Worm (Caenorhabditis elegans) whole organism, late embryonic: ENCODE results near the gene R02F2.7.
A peak's percentile ranks its signal among the peaks of the same experiment; 100 is the strongest.

ENCODE experiments used
- C38D4.7 ChIP-seq: fragments of 200-800 bp; sonication (Bioruptor generic); optimal IDR thresholded peaks from 2 replicates; lab custom pipeline; 2018; ENCODE audit warnings: mild to moderate bottlenecking, missing genetic modification characterization, moderate library complexity, missing compliant biosample characterization
- K02D7.2 ChIP-seq: sonication (generic microtip); optimal IDR thresholded peaks from 2 replicates; lab custom pipeline; 2017; ENCODE audit warnings: mild to moderate bottlenecking, missing genetic modification characterization, missing compliant biosample characterization
- ama-1 ChIP-seq: fragments of 150-350 bp; optimal IDR thresholded peaks from 2 replicates; lab custom pipeline; 2014
- ceh-14 ChIP-seq: sonication (generic microtip); optimal IDR thresholded peaks from 2 replicates; lab custom pipeline; 2016; ENCODE audit warnings: missing genotype, missing genetic modification characterization, missing compliant biosample characterization
- ceh-24 ChIP-seq: sonication (generic microtip); optimal IDR thresholded peaks from 2 replicates; lab custom pipeline; 2016; ENCODE audit warnings: mild to moderate bottlenecking, missing genetic modification characterization, missing compliant biosample characterization
- ceh-31 ChIP-seq: sonication (generic microtip); optimal IDR thresholded peaks from 2 replicates; lab custom pipeline; 2016; ENCODE audit warnings: missing genetic modification characterization, missing compliant biosample characterization
- ceh-34 ChIP-seq: sonication (generic microtip); optimal IDR thresholded peaks from 2 replicates; lab custom pipeline; 2016; ENCODE audit warnings: mild to moderate bottlenecking, missing genetic modification characterization, missing compliant biosample characterization
- ceh-45 ChIP-seq: fragments of 200-800 bp; sonication (Bioruptor generic); IDR thresholded peaks from 2 replicates; pipeline ENCODE4 v1.3.6; 2022; ENCODE audit warnings: missing genetic modification reagents, missing genetic modification characterization, missing compliant biosample characterization
- ceh-48 ChIP-seq: sonication (generic microtip); optimal IDR thresholded peaks from 2 replicates; lab custom pipeline; 2016; ENCODE audit warnings: missing genetic modification characterization, inconsistent platforms, missing compliant biosample characterization
- ceh-9 ChIP-seq: sonication (generic microtip); optimal IDR thresholded peaks from 2 replicates; lab custom pipeline; 2016; ENCODE audit warnings: mild to moderate bottlenecking, missing genetic modification characterization, inconsistent platforms, missing compliant biosample characterization
- dmd-4 ChIP-seq: sonication (generic microtip); optimal IDR thresholded peaks from 2 replicates; lab custom pipeline; 2016; ENCODE audit warnings: borderline replicate concordance, missing genetic modification characterization, missing compliant biosample characterization
- elt-2 ChIP-seq: sonication (generic microtip); optimal IDR thresholded peaks from 2 replicates; lab custom pipeline; 2016; ENCODE audit warnings: missing genetic modification reagents, missing genetic modification characterization, missing compliant biosample characterization
- elt-4 ChIP-seq: sonication (generic microtip); optimal IDR thresholded peaks from 2 replicates; lab custom pipeline; 2016; ENCODE audit warnings: missing genetic modification characterization, missing compliant biosample characterization
- ets-4 ChIP-seq: sonication (generic microtip); optimal IDR thresholded peaks from 2 replicates; lab custom pipeline; 2016; ENCODE audit warnings: missing genetic modification characterization, missing compliant biosample characterization
- fax-1 ChIP-seq: sonication (generic microtip); optimal IDR thresholded peaks from 2 replicates; lab custom pipeline; 2016; ENCODE audit warnings: missing genotype, missing genetic modification characterization, missing compliant biosample characterization
- hlh-15 ChIP-seq: sonication (generic microtip); optimal IDR thresholded peaks from 2 replicates; lab custom pipeline; 2016; ENCODE audit warnings: missing genetic modification characterization, missing compliant biosample characterization
- hlh-30 ChIP-seq: sonication (generic microtip); optimal IDR thresholded peaks from 2 replicates; lab custom pipeline; 2017; ENCODE audit warnings: antibody characterized with exemption, missing genetic modification characterization, missing compliant biosample characterization; ENCODE audit not compliant: insufficient read depth
- hlh-6 ChIP-seq: sonication (generic microtip); optimal IDR thresholded peaks from 2 replicates; lab custom pipeline; 2016; ENCODE audit warnings: missing genotype, missing genetic modification characterization, missing compliant biosample characterization
- madf-2 ChIP-seq: sonication (generic microtip); optimal IDR thresholded peaks from 2 replicates; lab custom pipeline; 2017; ENCODE audit warnings: missing genetic modification characterization, missing compliant biosample characterization
- mec-3 ChIP-seq: sonication (generic microtip); optimal IDR thresholded peaks from 2 replicates; lab custom pipeline; 2016; ENCODE audit warnings: borderline replicate concordance, missing genetic modification characterization, missing compliant biosample characterization
- nfya-1 ChIP-seq: sonication (generic microtip); optimal IDR thresholded peaks from 2 replicates; lab custom pipeline; 2017; ENCODE audit warnings: missing genetic modification characterization, mild to moderate bottlenecking, missing compliant biosample characterization, antibody characterized with exemption, moderate library complexity
- pag-3 ChIP-seq: sonication (generic microtip); optimal IDR thresholded peaks from 2 replicates; lab custom pipeline; 2016; ENCODE audit warnings: missing compliant biosample characterization, missing genetic modification characterization, borderline replicate concordance
- pat-9 ChIP-seq: fragments of 200-800 bp; sonication (Bioruptor generic); optimal IDR thresholded peaks from 2 replicates; lab custom pipeline; 2018; ENCODE audit warnings: mild to moderate bottlenecking, missing genetic modification characterization, moderate library complexity, missing compliant biosample characterization
- pha-2 ChIP-seq: sonication (generic microtip); optimal IDR thresholded peaks from 2 replicates; lab custom pipeline; 2017; ENCODE audit warnings: mild to moderate bottlenecking, missing genetic modification characterization, missing compliant biosample characterization
- pha-4 ChIP-seq: fragments of 150-350 bp; optimal IDR thresholded peaks from 2 replicates; lab custom pipeline; 2018; ENCODE audit warnings: missing biosample characterization, missing genetic modification reagents, missing genetic modification characterization
- pros-1 ChIP-seq: fragments of 150-350 bp; optimal IDR thresholded peaks from 2 replicates; lab custom pipeline; 2014; ENCODE audit warnings: missing biosample characterization, missing genetic modification reagents, missing genetic modification characterization
- rnt-1 ChIP-seq: sonication (generic microtip); optimal IDR thresholded peaks from 2 replicates; lab custom pipeline; 2016; ENCODE audit warnings: missing genetic modification characterization, missing compliant biosample characterization
- sox-4 ChIP-seq: sonication (generic microtip); optimal IDR thresholded peaks from 2 replicates; lab custom pipeline; 2017; ENCODE audit warnings: mild to moderate bottlenecking, missing genetic modification characterization, inconsistent platforms, missing compliant biosample characterization
- syd-9 ChIP-seq: sonication (generic microtip); optimal IDR thresholded peaks from 2 replicates; lab custom pipeline; 2016; ENCODE audit warnings: mild to moderate bottlenecking, missing genetic modification characterization, moderate library complexity, missing compliant biosample characterization
- tbx-2 ChIP-seq: sonication (generic microtip); optimal IDR thresholded peaks from 2 replicates; lab custom pipeline; 2016; ENCODE audit warnings: missing genetic modification characterization, missing compliant biosample characterization
- tbx-7 ChIP-seq: sonication (generic microtip); optimal IDR thresholded peaks from 2 replicates; lab custom pipeline; 2016; ENCODE audit warnings: missing genotype, missing genetic modification characterization, missing compliant biosample characterization
- unc-3 ChIP-seq, 2 experiments: fragments of 200-800 bp in 1 of 2; sonication (Bioruptor generic) in 1 of 2; sonication (generic microtip) in 1 of 2; conservative IDR thresholded peaks in 1 of 2; optimal IDR thresholded peaks in 1 of 2; 2 replicates each; pipeline versions ENCODE4 v1.3.6 to Lab custom; 2016 to 2022; ENCODE audit warnings: missing compliant biosample characterization in 2 of 2, missing genetic modification characterization in 2 of 2, missing genetic modification reagents in 1 of 2
- unc-42 ChIP-seq: sonication (generic microtip); optimal IDR thresholded peaks from 2 replicates; lab custom pipeline; 2016; ENCODE audit warnings: missing genotype, missing genetic modification characterization, missing compliant biosample characterization
- zip-5 ChIP-seq: sonication (generic microtip); optimal IDR thresholded peaks from 2 replicates; lab custom pipeline; 2016; ENCODE audit warnings: missing genetic modification characterization, missing compliant biosample characterization

Gene R02F2.7

DNA sequence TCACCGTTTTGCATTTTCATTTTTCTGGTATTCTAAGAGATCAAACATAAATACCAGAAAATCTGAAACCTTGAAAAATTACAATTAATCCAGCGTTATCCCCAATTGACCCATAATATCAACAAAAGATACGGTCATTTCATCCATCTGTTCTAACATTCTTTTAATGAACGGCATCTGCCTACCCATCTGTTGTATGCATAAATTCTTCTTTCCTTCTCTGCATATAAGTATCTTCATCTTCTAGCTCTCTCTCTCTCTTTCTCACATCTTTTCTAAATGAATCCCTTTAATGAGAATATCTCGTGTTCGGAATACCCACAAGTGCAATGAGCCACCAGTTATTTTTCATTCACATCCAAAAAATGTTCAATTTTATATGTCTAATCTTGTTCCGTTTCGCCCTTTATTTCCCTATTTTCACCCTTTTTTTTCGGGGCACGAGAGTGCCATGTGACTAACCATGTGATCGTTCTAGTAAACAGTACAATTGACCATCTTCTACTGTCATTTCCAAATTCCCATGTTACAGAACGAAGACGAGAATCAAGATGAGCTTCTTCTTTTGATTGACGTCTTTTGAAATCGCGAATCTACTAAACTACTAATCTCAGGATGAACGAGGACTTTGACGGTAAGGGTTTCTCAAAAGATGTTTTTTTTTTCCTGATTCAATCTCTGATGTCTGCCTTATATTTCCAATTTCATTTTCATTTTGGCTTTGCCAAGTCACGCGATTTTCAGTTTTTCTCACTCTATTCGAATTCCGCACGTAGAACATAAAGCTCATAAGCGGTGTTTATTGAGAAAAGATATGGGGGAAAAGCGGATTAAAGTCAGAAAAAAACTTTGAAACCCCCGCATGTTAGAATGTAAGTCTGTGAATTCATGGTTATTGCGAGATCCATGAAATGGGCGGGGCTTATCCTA is 18.1 kb upstream of the R02F2.7 start, which contains the start of gene R02F2.1:
Gene R02F2.1, plus strand, starts transcription at position 528 of the 930 bp plus-strand sequence.
- no peak for TF ChIP-seq dmd-4 (tag; lab: Kevin White, UChicago)
- TF ChIP-seq hlh-30 (tag; lab: Kevin White, UChicago): peak; percentile 7

DNA sequence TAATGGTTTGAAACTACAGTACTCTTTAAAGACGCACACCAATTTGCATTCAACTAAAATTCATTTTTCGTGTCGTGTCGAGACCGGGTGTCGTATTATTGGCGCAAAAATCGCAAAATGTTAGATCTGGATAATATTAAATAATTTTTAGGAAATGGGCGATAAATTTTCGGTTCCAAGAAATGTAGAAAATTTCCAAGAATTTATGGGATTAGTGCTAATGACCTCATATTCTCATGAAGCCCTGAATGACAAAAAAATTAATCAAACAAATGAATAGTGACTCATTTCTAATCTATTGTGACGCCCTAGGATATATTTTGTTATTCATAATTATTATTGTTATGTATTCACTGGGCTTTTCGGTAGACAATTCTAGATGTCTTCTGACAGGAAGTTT is 17.2 kb upstream of the R02F2.7 start:
- TF ChIP-seq ceh-34 (tag; lab: Kevin White, UChicago) (no peak), unc-3 (GFP tag; conservative IDR thresholded peaks at IDR 0.05; lab: Robert Waterston, UW) (no peak), unc-3 (tag; optimal IDR thresholded peaks at IDR 0.05; lab: Kevin White, UChicago) (no peak), rnt-1 (tag; lab: Kevin White, UChicago) (no peak), unc-42 (tag; lab: Kevin White, UChicago) (no peak), elt-4 (tag; lab: Kevin White, UChicago) (no peak)

DNA sequence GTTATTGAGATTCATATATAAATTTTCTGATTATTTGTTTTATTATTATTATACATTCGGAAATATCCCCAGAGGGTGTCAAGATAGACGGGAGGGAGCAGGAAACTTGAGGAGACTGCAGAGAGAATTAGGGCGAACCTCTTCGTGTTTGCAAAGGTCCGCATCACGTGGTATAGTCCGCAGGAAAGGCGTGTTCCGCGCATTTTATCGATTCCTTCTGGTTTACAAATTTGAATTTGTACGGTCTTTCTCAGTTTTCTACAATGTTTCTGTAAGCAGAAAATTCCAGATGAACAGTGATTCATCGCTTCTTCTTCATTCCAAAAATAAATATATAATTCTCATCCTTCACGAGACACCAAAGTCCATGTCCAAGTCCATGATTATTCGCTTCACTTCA is 16.4 kb upstream of the R02F2.7 start:
- TF ChIP-seq fax-1 (tag; lab: Kevin White, UChicago): no peak
- no peak for TF ChIP-seq ets-4 (tag; lab: Kevin White, UChicago)
- TF ChIP-seq sox-4: no peak
- no peak for TF ChIP-seq ceh-24
- TF ChIP-seq hlh-30 (tag; lab: Kevin White, UChicago): peak; percentile 86
- no peak for TF ChIP-seq madf-2 (tag; lab: Kevin White, UChicago)
- no peak for TF ChIP-seq pha-2 (tag; lab: Kevin White, UChicago)
- TF ChIP-seq tbx-7 (tag; lab: Kevin White, UChicago): no peak
- no peak for TF ChIP-seq ceh-45
- no peak for TF ChIP-seq hlh-15 (tag; lab: Kevin White, UChicago)
- no peak for TF ChIP-seq ceh-14
- no peak for TF ChIP-seq rnt-1 (tag; lab: Kevin White, UChicago)
- TF ChIP-seq zip-5: no peak
- TF ChIP-seq pag-3 (tag; lab: Kevin White, UChicago): no peak
- TF ChIP-seq C38D4.7 (GFP tag; lab: Kevin White, UChicago): no peak
- peak; percentile 31 for TF ChIP-seq ceh-48 (tag; lab: Kevin White, UChicago)
- TF ChIP-seq pat-9 (tag; lab: Kevin White, UChicago): no peak
- TF ChIP-seq ama-1 (lab: Kevin White, UChicago): no peak
- TF ChIP-seq unc-42 (tag; lab: Kevin White, UChicago): no peak
- peak; percentile 2 for TF ChIP-seq tbx-2 (tag; lab: Kevin White, UChicago)
- TF ChIP-seq K02D7.2 (tag; lab: Kevin White, UChicago): no peak
- peak; percentile 23 for TF ChIP-seq ceh-31 (tag; lab: Kevin White, UChicago)
- TF ChIP-seq elt-2 (tag; lab: Kevin White, UChicago): no peak
- TF ChIP-seq, all 69 proteins: peak for 4

DNA sequence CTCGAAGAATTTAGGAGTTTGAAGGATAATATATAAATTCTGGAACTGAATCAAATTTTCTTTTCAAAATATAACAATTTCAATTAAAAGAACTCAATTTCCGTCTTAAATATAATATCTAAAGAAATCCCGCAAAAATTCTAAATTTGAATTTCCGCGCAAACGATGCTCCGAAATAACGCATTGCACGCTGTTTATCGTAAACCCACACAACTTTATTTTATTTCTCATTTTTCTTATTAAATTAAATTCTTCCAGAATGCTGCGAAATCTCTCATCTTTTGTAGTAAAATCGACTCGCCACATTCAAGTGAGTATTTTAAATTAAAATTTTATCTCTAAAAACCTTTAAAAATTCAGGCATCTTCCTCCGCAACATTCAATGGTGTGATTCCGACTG is 15.4 kb upstream of the R02F2.7 start, which contains the start of gene R02F2.9:
Gene R02F2.9, plus strand, starts transcription at position 218 of the 400 bp plus-strand sequence.
- no peak for TF ChIP-seq fax-1 (tag; lab: Kevin White, UChicago)
- no peak for TF ChIP-seq hlh-6
- peak; percentile 41 for TF ChIP-seq nfya-1 (tag; lab: Kevin White, UChicago)
- peak; percentile 55 for TF ChIP-seq ets-4 (tag; lab: Kevin White, UChicago)
- no peak for TF ChIP-seq pros-1
- peak; percentile 37 for TF ChIP-seq unc-42 (tag; lab: Kevin White, UChicago)
- no peak for TF ChIP-seq mec-3 (tag; lab: Kevin White, UChicago)
- TF ChIP-seq pha-4: no peak
- TF ChIP-seq syd-9 (tag; lab: Kevin White, UChicago): no peak
- no peak for TF ChIP-seq hlh-15 (tag; lab: Kevin White, UChicago)
- TF ChIP-seq rnt-1 (tag; lab: Kevin White, UChicago): no peak
- no peak for TF ChIP-seq ceh-9 (tag; lab: Kevin White, UChicago)
